Fruit fly (Drosophila melanogaster) whole organism, adult: ENCODE results near the gene RpL34a.

ENCODE experiments used
- CG11617 ChIP-seq: fragments of 200-800 bp; sonication (Bioruptor generic); optimal IDR thresholded peaks from 2 replicates; lab custom pipeline; 2017; ENCODE audit warnings: mild to moderate bottlenecking, missing biosample characterization, missing genetic modification reagents, missing genetic modification characterization
- CG12768 ChIP-seq: fragments of 200-800 bp; sonication (Bioruptor generic); optimal IDR thresholded peaks from 2 replicates; lab custom pipeline; 2017; ENCODE audit warnings: missing biosample characterization, missing genetic modification characterization, mild to moderate bottlenecking, moderate library complexity, missing genetic modification reagents
- CG14711 ChIP-seq: fragments of 200-800 bp; sonication (Bioruptor generic); optimal IDR thresholded peaks from 2 replicates; lab custom pipeline; 2018; ENCODE audit warnings: missing biosample characterization, mild to moderate bottlenecking, missing genetic modification characterization, moderate library complexity
- CG1620 ChIP-seq: fragments of 200-800 bp; sonication (Bioruptor generic); optimal IDR thresholded peaks from 2 replicates; lab custom pipeline; 2016; ENCODE audit warnings: missing biosample characterization, missing genetic modification characterization
- CG33017 ChIP-seq: fragments of 200-800 bp; sonication (Bioruptor generic); optimal IDR thresholded peaks from 2 replicates; lab custom pipeline; 2018; ENCODE audit warnings: missing biosample characterization, mild to moderate bottlenecking, missing genetic modification characterization, moderate library complexity
- CG5204 ChIP-seq: fragments of 200-800 bp; sonication (Bioruptor generic); optimal IDR thresholded peaks from 2 replicates; lab custom pipeline; 2016; ENCODE audit warnings: missing biosample characterization, missing genetic modification characterization
- CG7045 ChIP-seq: fragments of 200-800 bp; sonication (Bioruptor generic); optimal IDR thresholded peaks from 2 replicates; lab custom pipeline; 2017; ENCODE audit warnings: missing biosample characterization, mild to moderate bottlenecking, missing genetic modification characterization
- CG7101 ChIP-seq: fragments of 200-800 bp; sonication (Bioruptor generic); optimal IDR thresholded peaks from 2 replicates; lab custom pipeline; 2018; ENCODE audit warnings: missing biosample characterization, mild to moderate bottlenecking, missing genetic modification characterization, moderate library complexity
- Clk ChIP-seq: fragments of 200-800 bp; sonication (Bioruptor generic); optimal IDR thresholded peaks from 2 replicates; lab custom pipeline; 2017; ENCODE audit warnings: missing biosample characterization, missing genetic modification characterization
- Crg-1 ChIP-seq: fragments of 200-800 bp; sonication (Bioruptor generic); optimal IDR thresholded peaks from 2 replicates; lab custom pipeline; 2016; ENCODE audit warnings: missing biosample characterization, missing genetic modification characterization
- Hr96 ChIP-seq: fragments of 200-800 bp; sonication (Bioruptor generic); optimal IDR thresholded peaks from 2 replicates; lab custom pipeline; 2016; ENCODE audit warnings: missing biosample characterization, missing genetic modification characterization
- Mnt ChIP-seq: fragments of 200-800 bp; sonication (Bioruptor generic); optimal IDR thresholded peaks from 2 replicates; lab custom pipeline; 2016; ENCODE audit warnings: missing biosample characterization, mild to moderate bottlenecking, missing genetic modification characterization
- bab1 ChIP-seq: fragments of 200-800 bp; sonication (Bioruptor generic); optimal IDR thresholded peaks from 3 replicates; lab custom pipeline; 2019; ENCODE audit warnings: missing biosample characterization, mild to moderate bottlenecking, missing genetic modification characterization, moderate library complexity
- cic ChIP-seq: fragments of 200-800 bp; sonication (Bioruptor generic); optimal IDR thresholded peaks from 2 replicates; lab custom pipeline; 2017; ENCODE audit warnings: missing biosample characterization, mild to moderate bottlenecking, missing genetic modification characterization, moderate library complexity
- cnc ChIP-seq, 2 experiments: fragments of >200 bp; optimal IDR thresholded peaks; 2 replicates each; lab custom pipeline; 2017
- kay ChIP-seq: fragments of 200-800 bp; sonication (Bioruptor generic); peaks from one replicate; lab custom pipeline; 2016; ENCODE audit warnings: missing biosample characterization, missing genetic modification characterization, borderline replicate concordance
- ovo ChIP-seq: fragments of 200-800 bp; sonication (Bioruptor generic); optimal IDR thresholded peaks from 2 replicates; lab custom pipeline; 2016; ENCODE audit warnings: missing biosample characterization, missing genetic modification characterization
- pad ChIP-seq: fragments of 200-800 bp; sonication (Bioruptor generic); optimal IDR thresholded peaks from 3 replicates; lab custom pipeline; 2017; ENCODE audit warnings: missing biosample characterization, missing genetic modification characterization, mild to moderate bottlenecking, moderate library complexity, missing genetic modification reagents
- tj ChIP-seq: fragments of 200-800 bp; sonication (Bioruptor generic); optimal IDR thresholded peaks from 3 replicates; lab custom pipeline; 2017; ENCODE audit warnings: missing biosample characterization, mild to moderate bottlenecking, missing genetic modification characterization, moderate library complexity
- toe ChIP-seq: fragments of 200-800 bp; sonication (Bioruptor generic); optimal IDR thresholded peaks from 2 replicates; lab custom pipeline; 2016; ENCODE audit warnings: missing biosample characterization, missing genetic modification characterization

Gene RpL34a

DNA sequence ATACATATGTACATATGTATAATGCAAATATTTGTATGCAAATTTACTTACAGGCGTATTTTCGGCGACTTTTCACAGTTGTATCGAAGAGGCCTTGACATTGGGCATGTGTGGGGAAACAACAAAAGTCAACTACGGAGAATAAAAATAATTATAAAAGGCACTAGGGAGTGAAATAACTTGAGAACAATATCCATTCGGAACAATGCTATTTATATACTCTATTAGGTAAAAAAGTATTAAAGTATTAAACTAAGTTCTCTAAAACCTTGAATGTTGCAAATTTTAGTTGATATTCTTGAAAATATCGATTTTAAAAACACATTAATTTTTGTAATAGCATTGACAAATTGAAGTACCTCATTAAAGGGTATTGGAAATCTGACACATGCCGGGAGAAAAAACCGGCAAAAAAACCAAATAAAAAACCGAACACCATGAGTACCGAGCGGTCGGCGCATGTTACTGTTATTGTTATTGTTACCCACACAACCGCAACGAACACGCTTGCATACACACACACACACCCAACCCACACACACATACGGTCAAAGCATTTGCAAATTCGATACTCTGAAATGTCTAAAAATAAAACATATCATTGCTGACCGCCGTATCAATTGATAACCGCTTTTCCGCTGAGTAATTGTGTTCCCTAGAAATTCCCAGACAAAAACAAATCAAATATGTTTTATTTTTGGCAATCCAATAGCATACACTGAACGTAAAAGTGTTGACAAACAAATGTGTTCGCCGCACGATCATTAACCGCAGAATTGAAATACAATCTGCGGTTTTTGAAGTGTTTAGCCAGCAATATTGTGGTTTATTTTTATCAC, 45.5 kb upstream of the RpL34a start:
- TF ChIP-seq pad (GFP tag; lab: Kevin White, UChicago) (peak; percentile 61), CG7045 (GFP tag; lab: Kevin White, UChicago) (peak; percentile 5), CG11617 (GFP tag; lab: Kevin White, UChicago) (peak; percentile 64), ovo (GFP tag; lab: Kevin White, UChicago) (no peak), Clk (GFP tag; lab: Kevin White, UChicago) (no peak), toe (GFP tag; lab: Kevin White, UChicago) (peak; percentile 17), tj (GFP tag; lab: Kevin White, UChicago) (peak; percentile 79), CG12768 (GFP tag; lab: Kevin White, UChicago) (peak; percentile 19), CG1620 (peak; percentile 39), kay (peak; percentile 48), Crg-1 (no peak), bab1 (GFP tag; lab: Kevin White, UChicago) (peak; percentile 90), CG33017 (tag; lab: Kevin White, UChicago) (peak; percentile 92), CG7101 (peak; percentile 89), CG14711 (tag; lab: Kevin White, UChicago) (peak; percentile 22), Mnt (peak; percentile 37), CG5204 (GFP tag; lab: Kevin White, UChicago) (no peak), cnc (optimal IDR thresholded peaks at IDR 0.05; lab: Kevin White, UChicago) (peak in 1 of 2 experiments; percentile 33), Hr96 (GFP tag; lab: Kevin White, UChicago) (peak; percentile 26), cic (GFP tag; lab: Kevin White, UChicago) (no peak)

DNA sequence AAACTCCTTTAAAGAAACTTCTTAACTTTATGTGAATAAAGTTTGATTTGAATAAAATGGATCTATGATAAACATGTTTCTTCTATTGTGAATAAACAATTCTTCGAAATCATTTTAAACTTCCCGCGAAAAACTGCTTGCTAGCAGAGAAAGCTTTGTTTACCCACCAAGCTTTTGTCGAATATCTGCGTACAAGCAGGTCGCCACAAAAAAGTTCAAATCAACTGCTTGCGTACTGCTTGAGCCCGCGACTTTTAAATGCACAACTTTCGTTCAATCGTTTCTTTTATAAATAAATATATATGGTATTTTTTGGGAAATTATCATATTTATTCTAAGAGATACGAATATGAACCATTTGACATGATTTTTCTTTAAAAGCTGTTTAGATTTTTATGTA, 44.4 kb upstream of the RpL34a start:
- TF ChIP-seq bab1 (GFP tag; lab: Kevin White, UChicago): peak; percentile 48
- no peak for TF ChIP-seq CG11617 (GFP tag; lab: Kevin White, UChicago)

DNA sequence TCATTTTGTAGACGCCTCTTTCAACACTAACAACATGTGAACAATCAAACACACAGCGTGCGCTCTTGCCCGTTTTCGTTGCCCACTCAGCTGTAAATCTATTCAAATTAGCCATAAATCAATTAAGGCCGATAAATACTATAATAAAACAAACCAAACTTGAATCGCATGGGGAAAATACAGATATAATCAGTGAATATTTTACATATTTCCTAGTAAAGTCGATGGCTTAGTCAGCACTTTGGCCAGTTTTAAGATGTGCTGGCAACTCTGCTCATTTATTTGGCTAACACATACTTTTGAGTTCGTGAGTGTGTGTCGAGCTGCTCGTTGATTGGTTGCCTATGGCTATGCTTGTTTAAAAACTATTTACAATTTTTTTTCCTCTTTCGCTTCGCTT, 40.2 kb upstream of the RpL34a start:
- TF ChIP-seq CG12768 (GFP tag; lab: Kevin White, UChicago) (no peak), Clk (GFP tag; lab: Kevin White, UChicago) (no peak), pad (GFP tag; lab: Kevin White, UChicago) (no peak), CG7045 (GFP tag; lab: Kevin White, UChicago) (no peak), tj (GFP tag; lab: Kevin White, UChicago) (peak; percentile 47), toe (GFP tag; lab: Kevin White, UChicago) (no peak), cic (GFP tag; lab: Kevin White, UChicago) (no peak), CG14711 (tag; lab: Kevin White, UChicago) (peak; percentile 67), kay (peak; percentile 54), CG33017 (tag; lab: Kevin White, UChicago) (no peak), Hr96 (GFP tag; lab: Kevin White, UChicago) (no peak), Mnt (no peak), CG11617 (GFP tag; lab: Kevin White, UChicago) (no peak), CG1620 (no peak), bab1 (GFP tag; lab: Kevin White, UChicago) (peak; percentile 18), cnc (optimal IDR thresholded peaks at IDR 0.05; lab: Kevin White, UChicago) (no peak), CG7101 (no peak), ovo (GFP tag; lab: Kevin White, UChicago) (no peak), CG5204 (GFP tag; lab: Kevin White, UChicago) (no peak), Crg-1 (no peak)

DNA sequence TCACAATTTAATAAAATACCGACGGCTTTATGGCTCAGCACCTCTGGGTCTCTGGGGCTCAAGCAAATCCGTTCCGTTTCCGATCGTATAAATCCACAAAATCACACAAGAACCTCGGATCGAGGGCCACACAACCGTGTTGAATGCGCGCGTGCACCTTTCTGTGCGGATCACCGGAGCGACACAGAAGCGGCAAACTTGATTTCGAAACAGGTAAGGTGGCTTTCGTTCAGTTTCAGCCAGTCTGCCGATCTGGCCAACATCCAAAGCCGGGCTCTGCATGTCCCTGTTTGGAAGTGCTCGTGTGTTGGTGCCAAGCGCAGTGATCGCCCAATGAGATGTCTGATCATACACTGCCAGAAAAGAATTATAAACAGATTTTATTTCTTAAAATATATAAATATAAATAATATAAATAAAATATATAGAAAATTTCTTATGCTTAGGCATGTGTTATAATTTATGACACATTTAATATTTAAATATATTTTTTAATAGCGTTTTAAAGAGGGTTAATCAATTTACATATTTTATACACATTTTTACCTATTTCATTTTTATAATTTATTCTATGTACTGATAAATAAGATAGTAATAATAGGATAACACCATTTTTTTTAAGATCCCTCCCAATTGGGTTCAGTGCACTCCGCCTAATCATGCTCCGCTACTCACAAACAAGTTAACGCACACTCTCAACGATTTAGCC, 39.6 kb upstream of the RpL34a start, which contains the start of gene dysf:
TSS of gene dysf (minus strand) at position 210 of the 709 bp plus-strand sequence.
- no peak for TF ChIP-seq Crg-1
- TF ChIP-seq CG7101: peak; percentile 6
- TF ChIP-seq CG12768 (GFP tag; lab: Kevin White, UChicago): no peak
- no peak for TF ChIP-seq toe (GFP tag; lab: Kevin White, UChicago)
- no peak for TF ChIP-seq tj (GFP tag; lab: Kevin White, UChicago)
- TF ChIP-seq CG11617 (GFP tag; lab: Kevin White, UChicago): peak; percentile 1
- TF ChIP-seq CG33017 (tag; lab: Kevin White, UChicago): peak; percentile 23
- TF ChIP-seq Mnt: no peak
- TF ChIP-seq kay: peak; percentile 18

DNA sequence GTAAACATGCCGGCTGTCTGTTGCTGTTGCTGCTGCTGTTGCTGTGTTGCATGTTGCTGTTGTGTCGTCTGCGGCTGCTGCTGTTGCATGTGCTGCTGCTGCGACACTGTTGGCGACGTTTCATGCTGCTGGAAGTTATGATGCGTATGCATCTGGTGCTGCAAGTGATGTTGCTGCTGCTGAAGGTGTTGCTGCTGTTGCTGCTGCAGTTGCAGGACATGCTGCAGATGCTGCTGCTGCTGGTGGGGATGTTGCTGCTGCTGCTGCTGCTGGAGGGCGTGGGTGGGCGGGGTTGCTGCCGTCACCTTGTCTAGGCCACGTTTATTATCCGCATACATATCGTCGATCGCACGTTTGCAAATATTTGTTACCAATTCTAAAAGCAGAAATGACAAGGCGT, 37.1 kb upstream of the RpL34a start:
- TF ChIP-seq CG33017 (tag; lab: Kevin White, UChicago) (no peak), pad (GFP tag; lab: Kevin White, UChicago) (no peak), toe (GFP tag; lab: Kevin White, UChicago) (no peak), CG5204 (GFP tag; lab: Kevin White, UChicago) (no peak)

DNA sequence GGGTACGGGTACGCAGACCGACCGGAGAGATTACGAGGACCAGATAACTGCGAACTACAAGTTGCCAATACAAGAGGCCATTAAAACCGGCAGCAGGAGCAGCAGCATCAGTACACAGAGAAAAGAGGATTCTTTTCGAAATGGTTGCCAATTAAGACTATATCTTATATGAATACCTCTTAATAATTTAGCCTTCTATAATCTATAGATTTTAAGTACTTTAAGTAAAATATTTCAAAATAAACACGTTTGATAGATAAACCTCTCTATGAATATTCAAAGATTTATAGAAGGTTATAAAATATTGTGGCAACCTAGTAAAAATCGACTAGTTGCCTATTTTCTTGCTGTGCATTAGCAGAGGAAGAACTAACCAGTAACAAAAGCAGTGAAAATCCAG, 36.5 kb upstream of the RpL34a start:
- TF ChIP-seq cic (GFP tag; lab: Kevin White, UChicago) (no peak), toe (GFP tag; lab: Kevin White, UChicago) (no peak), pad (GFP tag; lab: Kevin White, UChicago) (no peak), CG12768 (GFP tag; lab: Kevin White, UChicago) (no peak), CG1620 (no peak), CG7101 (no peak), tj (GFP tag; lab: Kevin White, UChicago) (no peak), bab1 (GFP tag; lab: Kevin White, UChicago) (no peak), Clk (GFP tag; lab: Kevin White, UChicago) (no peak), CG33017 (tag; lab: Kevin White, UChicago) (no peak), CG5204 (GFP tag; lab: Kevin White, UChicago) (no peak), CG14711 (tag; lab: Kevin White, UChicago) (no peak), Mnt (no peak), cnc (optimal IDR thresholded peaks at IDR 0.05; lab: Kevin White, UChicago) (no peak), CG11617 (GFP tag; lab: Kevin White, UChicago) (no peak), Hr96 (GFP tag; lab: Kevin White, UChicago) (no peak)
